Worm (Caenorhabditis elegans) whole organism, L2 larva: Measurements from ENCODE around the gene F07A11.5.

ENCODE experiments used
- C34F6.9 ChIP-seq: fragments of 150-350 bp; optimal IDR thresholded peaks from 2 replicates; lab custom pipeline; 2014; ENCODE audit warnings: missing biosample characterization, missing genetic modification characterization
- F13H6.1 ChIP-seq: sonication (generic microtip); optimal IDR thresholded peaks from 2 replicates; lab custom pipeline; 2016; ENCODE audit warnings: missing genetic modification characterization, missing compliant biosample characterization
- R02D3.7 ChIP-seq: fragments of 150-350 bp; optimal IDR thresholded peaks from 2 replicates; lab custom pipeline; 2014; ENCODE audit warnings: missing biosample characterization, missing genetic modification characterization
- alr-1 ChIP-seq: fragments of 150-350 bp; optimal IDR thresholded peaks from 2 replicates; lab custom pipeline; 2014; ENCODE audit warnings: missing biosample characterization, missing genetic modification characterization
- aly-2 ChIP-seq: fragments of 150-350 bp; optimal IDR thresholded peaks from 2 replicates; lab custom pipeline; 2014; ENCODE audit warnings: missing biosample characterization, missing genetic modification characterization
- ceh-16 ChIP-seq: fragments of 150-350 bp; optimal IDR thresholded peaks from 2 replicates; lab custom pipeline; 2014; ENCODE audit warnings: missing biosample characterization, missing genetic modification characterization
- ceh-82 ChIP-seq: fragments of 150-350 bp; optimal IDR thresholded peaks from 2 replicates; lab custom pipeline; 2014; ENCODE audit warnings: missing biosample characterization, missing genetic modification characterization
- crh-2 ChIP-seq: sonication (generic microtip); optimal IDR thresholded peaks from 2 replicates; lab custom pipeline; 2017; ENCODE audit warnings: missing biosample characterization, missing genetic modification characterization
- dmd-4 ChIP-seq: sonication (generic microtip); optimal IDR thresholded peaks from 2 replicates; lab custom pipeline; 2017; ENCODE audit warnings: missing biosample characterization, missing genetic modification characterization
- egl-27 ChIP-seq: sonication (generic microtip); optimal IDR thresholded peaks from 3 replicates; lab custom pipeline; 2017; ENCODE audit warnings: missing biosample characterization, missing genetic modification reagents, missing genetic modification characterization
- elt-1 ChIP-seq: fragments of 150-350 bp; optimal IDR thresholded peaks from 2 replicates; lab custom pipeline; 2014; ENCODE audit warnings: missing biosample characterization, missing genetic modification characterization
- elt-3 ChIP-seq: sonication (generic microtip); optimal IDR thresholded peaks from 2 replicates; lab custom pipeline; 2017; ENCODE audit warnings: missing biosample characterization, missing genetic modification characterization
- fos-1 ChIP-seq: fragments of 150-350 bp; optimal IDR thresholded peaks from 2 replicates; lab custom pipeline; 2014; ENCODE audit warnings: missing biosample characterization, missing genetic modification characterization
- gmeb-1 ChIP-seq: fragments of 150-350 bp; optimal IDR thresholded peaks from 2 replicates; lab custom pipeline; 2014; ENCODE audit warnings: missing biosample characterization, missing genetic modification characterization
- lin-11 ChIP-seq: fragments of 150-350 bp; sonication (generic microtip); optimal IDR thresholded peaks from 2 replicates; lab custom pipeline; 2014; ENCODE audit warnings: missing biosample characterization, missing genetic modification characterization, inconsistent platforms, mixed read lengths
- lin-39 ChIP-seq: fragments of 150-350 bp; optimal IDR thresholded peaks from 2 replicates; lab custom pipeline; 2014; ENCODE audit warnings: missing biosample characterization, missing genetic modification reagents, missing genetic modification characterization
- lsy-2 ChIP-seq, 2 experiments: fragments of 150-350 bp in 1 of 2; sonication (generic microtip) in 1 of 2; optimal IDR thresholded peaks; 2 replicates each; lab custom pipeline; 2014 to 2017; ENCODE audit warnings: missing biosample characterization in 2 of 2, missing genetic modification characterization in 2 of 2
- mab-5 ChIP-seq: fragments of 150-350 bp; optimal IDR thresholded peaks from 2 replicates; lab custom pipeline; 2014; ENCODE audit warnings: missing biosample characterization, missing genetic modification characterization
- mdl-1 ChIP-seq, 2 experiments: fragments of 150-350 bp in 1 of 2; sonication (generic microtip) in 1 of 2; optimal IDR thresholded peaks; 2 replicates each; lab custom pipeline; 2017; ENCODE audit warnings: missing biosample characterization in 2 of 2, missing genetic modification characterization in 2 of 2
- nhr-10 ChIP-seq: sonication (generic microtip); optimal IDR thresholded peaks from 2 replicates; lab custom pipeline; 2017; ENCODE audit warnings: missing biosample characterization, missing genetic modification characterization
- nhr-12 ChIP-seq: fragments of 150-350 bp; optimal IDR thresholded peaks from 2 replicates; lab custom pipeline; 2014; ENCODE audit warnings: missing biosample characterization, missing genetic modification characterization
- nhr-129 ChIP-seq: fragments of 150-350 bp; optimal IDR thresholded peaks from 2 replicates; lab custom pipeline; 2014; ENCODE audit warnings: missing biosample characterization, missing genetic modification characterization
- nhr-21 ChIP-seq: fragments of 150-350 bp; optimal IDR thresholded peaks from 2 replicates; lab custom pipeline; 2014; ENCODE audit warnings: missing biosample characterization, missing genetic modification characterization
- nhr-23 ChIP-seq: fragments of 150-350 bp; optimal IDR thresholded peaks from 2 replicates; lab custom pipeline; 2014; ENCODE audit warnings: missing biosample characterization, missing genetic modification reagents, missing genetic modification characterization
- nhr-25 ChIP-seq: fragments of 150-350 bp; sonication (generic microtip); optimal IDR thresholded peaks from 3 replicates; lab custom pipeline; 2014; ENCODE audit warnings: missing biosample characterization, missing genetic modification characterization
- nhr-6 ChIP-seq: fragments of 150-350 bp; optimal IDR thresholded peaks from 2 replicates; lab custom pipeline; 2014; ENCODE audit warnings: missing biosample characterization, missing genetic modification characterization
- nhr-77 ChIP-seq: fragments of 150-350 bp; optimal IDR thresholded peaks from 2 replicates; lab custom pipeline; 2014; ENCODE audit warnings: missing biosample characterization, missing genetic modification characterization
- peb-1 ChIP-seq: fragments of 150-350 bp; optimal IDR thresholded peaks from 2 replicates; lab custom pipeline; 2014; ENCODE audit warnings: missing biosample characterization, missing genetic modification characterization
- sem-4 ChIP-seq: fragments of 150-350 bp; optimal IDR thresholded peaks from 2 replicates; lab custom pipeline; 2014; ENCODE audit warnings: missing biosample characterization, missing genetic modification reagents, missing genetic modification characterization
- sma-3 ChIP-seq: sonication (generic microtip); optimal IDR thresholded peaks from 2 replicates; lab custom pipeline; 2016; ENCODE audit warnings: missing genetic modification reagents, missing genetic modification characterization, missing compliant biosample characterization
- sma-9 ChIP-seq, 2 experiments: fragments of 150-350 bp in 1 of 2; sonication (generic microtip) in 1 of 2; optimal IDR thresholded peaks; 2 replicates each; lab custom pipeline; 2014 to 2016; ENCODE audit warnings: missing genetic modification characterization in 2 of 2, mild to moderate bottlenecking in 1 of 2, missing biosample characterization in 1 of 2, missing compliant biosample characterization in 1 of 2, missing genetic modification reagents in 1 of 2, moderate library complexity in 1 of 2
- unc-39 ChIP-seq: fragments of 150-350 bp; optimal IDR thresholded peaks from 2 replicates; lab custom pipeline; 2014; ENCODE audit warnings: missing biosample characterization, missing genetic modification characterization
- unc-55 ChIP-seq: fragments of 150-350 bp; sonication (generic microtip); optimal IDR thresholded peaks from 3 replicates; lab custom pipeline; 2014; ENCODE audit warnings: missing biosample characterization, missing genetic modification reagents, missing genetic modification characterization
- unc-62 ChIP-seq: fragments of 150-350 bp; optimal IDR thresholded peaks from 2 replicates; lab custom pipeline; 2014; ENCODE audit warnings: missing biosample characterization, missing genetic modification reagents, missing genetic modification characterization
- zag-1 ChIP-seq: fragments of 150-350 bp; optimal IDR thresholded peaks from 2 replicates; lab custom pipeline; 2014; ENCODE audit warnings: missing biosample characterization, missing genetic modification characterization
- ztf-1 ChIP-seq: fragments of 200-800 bp; sonication (Bioruptor generic); conservative IDR thresholded peaks from 2 replicates; pipeline ENCODE4 v1.3.6; 2022; ENCODE audit warnings: missing genetic modification characterization, missing compliant biosample characterization
- ztf-11 ChIP-seq: sonication (generic microtip); optimal IDR thresholded peaks from 2 replicates; lab custom pipeline; 2017; ENCODE audit warnings: missing biosample characterization, missing genetic modification characterization
- ztf-4 ChIP-seq: fragments of 150-350 bp; optimal IDR thresholded peaks from 2 replicates; lab custom pipeline; 2014; ENCODE audit warnings: missing biosample characterization, missing genetic modification characterization

F07A11.5 gene

DNA sequence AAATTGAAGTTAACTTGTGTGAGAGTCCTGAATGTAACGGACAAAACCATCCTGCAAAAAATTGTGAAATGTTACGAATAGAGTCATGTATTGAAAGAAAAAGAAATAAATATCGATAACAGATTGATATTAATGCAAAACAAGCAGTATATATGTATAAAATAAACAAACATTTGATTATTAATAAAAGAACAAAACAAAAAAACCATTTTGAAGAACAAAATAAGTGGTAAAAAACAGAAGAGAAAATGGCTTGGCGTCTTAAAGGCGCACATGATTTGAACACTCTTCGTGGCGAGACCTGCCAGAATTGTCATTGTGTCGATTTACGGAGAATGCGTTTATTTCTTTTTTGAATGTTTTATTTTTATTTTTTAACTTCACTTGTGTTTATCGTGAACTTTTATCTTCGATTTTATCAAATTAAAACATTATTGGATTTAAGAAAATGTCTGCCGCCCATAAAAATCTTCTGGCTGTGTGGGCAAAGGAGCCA, 40.6 kb downstream of the F07A11.5 start, which contains the start of the genes rad-23 and rpn-12 (continued):
- TF ChIP-seq nhr-21 (tag; lab: Kevin White, UChicago) = no peak
- no peak for TF ChIP-seq mdl-1 (tag; optimal IDR thresholded peaks at IDR 0.05; lab: Kevin White, UChicago)
- peak; percentile 68 for TF ChIP-seq gmeb-1
- TF ChIP-seq nhr-25 (tag; lab: Kevin White, UChicago) = no peak
- no peak for TF ChIP-seq ceh-82 (tag; lab: Kevin White, UChicago)
- no peak for TF ChIP-seq nhr-10 (tag; lab: Kevin White, UChicago)
- TF ChIP-seq alr-1 = no peak
- no peak for TF ChIP-seq ztf-1 (GFP tag; lab: Robert Waterston, UW)
- TF ChIP-seq nhr-23 (tag; lab: Kevin White, UChicago) = no peak
- no peak for TF ChIP-seq elt-1 (tag; lab: Kevin White, UChicago)
- TF ChIP-seq nhr-129 (tag; lab: Kevin White, UChicago) = peak; percentile 76
- TF ChIP-seq nhr-6 = no peak
- TF ChIP-seq lsy-2 (tag; optimal IDR thresholded peaks at IDR 0.05; lab: Kevin White, UChicago) = peak in 1 of 2 experiments; percentile 86
- TF ChIP-seq lin-11 (tag; lab: Kevin White, UChicago) = peak; percentile 41
- TF ChIP-seq ceh-16 (tag; lab: Kevin White, UChicago) = no peak
- peak; percentile 92 for TF ChIP-seq unc-55 (GFP tag; lab: Kevin White, UChicago)
- TF ChIP-seq F13H6.1 (tag; lab: Kevin White, UChicago) = no peak
- no peak for TF ChIP-seq dmd-4 (tag; lab: Kevin White, UChicago)
- TF ChIP-seq elt-3 (tag; lab: Kevin White, UChicago) = no peak
- TF ChIP-seq sem-4 = no peak
- TF ChIP-seq nhr-12 (tag; lab: Kevin White, UChicago) = no peak
- TF ChIP-seq egl-27 (tag; lab: Kevin White, UChicago) = no peak
- no peak for TF ChIP-seq ztf-4 (tag; lab: Kevin White, UChicago)
- TF ChIP-seq ztf-11 (tag; lab: Kevin White, UChicago) = no peak
- peak; percentile 50 for TF ChIP-seq fos-1 (tag; lab: Kevin White, UChicago)
- TF ChIP-seq unc-62 (GFP tag; lab: Kevin White, UChicago) = no peak
- peak; percentile 47 for TF ChIP-seq R02D3.7 (tag; lab: Kevin White, UChicago)
- TF ChIP-seq zag-1 (tag; lab: Kevin White, UChicago) = no peak
- TF ChIP-seq, all 48 proteins: peak for 15

DNA sequence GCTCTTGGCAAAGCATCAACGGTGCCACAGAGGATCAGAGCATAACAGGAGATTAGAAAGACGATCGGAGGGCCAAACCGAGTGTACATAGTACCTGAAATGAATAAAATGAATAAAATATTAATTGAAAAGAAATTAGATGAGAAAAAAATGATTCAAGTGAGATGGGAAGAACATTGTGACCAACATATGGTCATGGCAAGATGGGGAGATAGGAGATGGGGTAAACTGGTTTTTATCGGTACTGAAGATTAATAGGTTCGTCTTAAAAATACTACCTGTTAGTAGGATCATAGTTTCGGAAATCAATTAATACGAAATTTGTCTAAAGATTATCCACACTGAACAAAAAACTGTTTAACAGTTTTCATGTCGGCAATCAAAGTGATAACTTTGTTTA, 45.0 kb downstream of the F07A11.5 start, which contains the start of gene nep-1:
Gene nep-1 (minus strand): TSS at position 101 of the 400 bp plus-strand sequence.
- no peak for TF ChIP-seq nhr-77 (tag; lab: Kevin White, UChicago)
- TF ChIP-seq sma-9 (GFP tag; optimal IDR thresholded peaks at IDR 0.05; lab: Kevin White, UChicago) = peak; percentile 24
- TF ChIP-seq sma-9 (tag; optimal IDR thresholded peaks at IDR 0.05; lab: Kevin White, UChicago) = no peak

DNA sequence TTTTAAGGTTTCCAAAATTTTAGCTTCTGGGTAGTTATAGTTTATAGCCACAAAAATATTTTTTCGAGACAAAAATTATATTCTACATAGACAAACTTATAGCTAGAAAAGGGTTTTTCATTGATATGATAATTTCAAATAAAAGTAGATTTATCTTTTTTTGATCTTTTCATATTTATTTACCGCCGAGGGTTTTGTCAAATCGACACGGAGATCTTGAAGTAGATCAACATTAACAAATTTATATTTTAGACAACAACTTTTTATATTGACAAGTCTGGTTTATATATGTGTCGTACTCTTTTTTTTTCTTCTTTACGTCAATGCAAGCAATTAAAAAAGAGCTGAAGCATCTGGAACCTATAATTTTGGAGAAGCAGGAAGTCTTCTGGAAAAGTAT, 46.8 kb downstream of the F07A11.5 start:
- TF ChIP-seq lin-39 (tag; lab: Kevin White, UChicago) (no peak), unc-55 (GFP tag; lab: Kevin White, UChicago) (no peak), aly-2 (tag; lab: Kevin White, UChicago) (no peak), mab-5 (tag; lab: Kevin White, UChicago) (no peak), egl-27 (tag; lab: Kevin White, UChicago) (no peak), sma-3 (no peak), C34F6.9 (tag; lab: Kevin White, UChicago) (no peak), crh-2 (tag; lab: Kevin White, UChicago) (no peak), peb-1 (tag; lab: Kevin White, UChicago) (no peak), unc-39 (tag; lab: Kevin White, UChicago) (no peak), nhr-10 (tag; lab: Kevin White, UChicago) (no peak), R02D3.7 (tag; lab: Kevin White, UChicago) (no peak), ztf-1 (GFP tag; lab: Robert Waterston, UW) (no peak), nhr-129 (tag; lab: Kevin White, UChicago) (no peak)
